Worm (Caenorhabditis elegans) whole organism, mixed stage, embryonic: ENCODE results near the gene C53A5.16.

Experiments used
- M03D4.4 ChIP-seq: sonication (generic microtip); optimal IDR thresholded peaks from 2 replicates; lab custom pipeline; 2017; ENCODE audit warnings: mild to moderate bottlenecking, missing genetic modification characterization, missing compliant biosample characterization
- blmp-1 ChIP-seq: fragments of 150-350 bp; optimal IDR thresholded peaks from 2 replicates; lab custom pipeline; 2014; ENCODE audit warnings: missing biosample characterization, missing genetic modification characterization
- ceh-39 ChIP-seq: fragments of 150-350 bp; optimal IDR thresholded peaks from 2 replicates; lab custom pipeline; 2014; ENCODE audit warnings: missing biosample characterization, missing genetic modification characterization
- ceh-43 ChIP-seq: fragments of 200-800 bp; sonication (Bioruptor generic); optimal IDR thresholded peaks from 2 replicates; lab custom pipeline; 2018; ENCODE audit warnings: mild to moderate bottlenecking, missing genetic modification characterization, moderate library complexity, missing compliant biosample characterization
- ceh-83 ChIP-seq: fragments of 200-800 bp; sonication (Bioruptor generic); optimal IDR thresholded peaks from 2 replicates; lab custom pipeline; 2018; ENCODE audit warnings: mild to moderate bottlenecking, missing genetic modification characterization, missing compliant biosample characterization
- ces-1 ChIP-seq: fragments of 150-350 bp; optimal IDR thresholded peaks from 2 replicates; lab custom pipeline; 2014; ENCODE audit warnings: missing biosample characterization, missing genetic modification reagents, missing genetic modification characterization
- cnd-1 ChIP-seq: fragments of 200-800 bp; sonication (Bioruptor generic); optimal IDR thresholded peaks from 2 replicates; lab custom pipeline; 2018; ENCODE audit warnings: mild to moderate bottlenecking, missing genetic modification characterization, missing compliant biosample characterization
- drap-1 ChIP-seq: fragments of 200-800 bp; sonication (Bioruptor generic); optimal IDR thresholded peaks from 3 replicates; lab custom pipeline; 2018; ENCODE audit warnings: mild to moderate bottlenecking, missing genetic modification characterization, missing compliant biosample characterization
- elt-1 ChIP-seq: sonication (generic microtip); optimal IDR thresholded peaks from 2 replicates; lab custom pipeline; 2017; ENCODE audit warnings: missing genetic modification characterization, mild to moderate bottlenecking, missing compliant biosample characterization, antibody characterized with exemption, moderate library complexity, borderline replicate concordance; ENCODE audit not compliant: insufficient read depth
- elt-3 ChIP-seq: fragments of 150-350 bp; optimal IDR thresholded peaks from 2 replicates; lab custom pipeline; 2014; ENCODE audit warnings: missing biosample characterization, missing genetic modification characterization
- flh-1 ChIP-seq: fragments of 200-800 bp; sonication (Bioruptor generic); optimal IDR thresholded peaks from 2 replicates; lab custom pipeline; 2018; ENCODE audit warnings: mild to moderate bottlenecking, missing genetic modification characterization, moderate library complexity, missing compliant biosample characterization
- ham-2 ChIP-seq: fragments of 200-800 bp; sonication (Bioruptor generic); optimal IDR thresholded peaks from 2 replicates; lab custom pipeline; 2018; ENCODE audit warnings: mild to moderate bottlenecking, missing genetic modification characterization, missing compliant biosample characterization
- hlh-1 ChIP-seq: fragments of 150-350 bp; optimal IDR thresholded peaks from 2 replicates; lab custom pipeline; 2014; ENCODE audit warnings: missing biosample characterization, missing genetic modification reagents, missing genetic modification characterization
- lin-13 ChIP-seq: fragments of 150-350 bp; optimal IDR thresholded peaks from 2 replicates; lab custom pipeline; 2014; ENCODE audit warnings: missing biosample characterization, missing genetic modification characterization
- mab-5 ChIP-seq: fragments of 150-350 bp; optimal IDR thresholded peaks from 2 replicates; lab custom pipeline; 2014; ENCODE audit warnings: missing biosample characterization, missing genetic modification characterization
- mep-1 ChIP-seq: fragments of 150-350 bp; optimal IDR thresholded peaks from 2 replicates; lab custom pipeline; 2017; ENCODE audit warnings: missing biosample characterization, missing genetic modification reagents, missing genetic modification characterization, inconsistent platforms
- mls-2 ChIP-seq: sonication (generic microtip); optimal IDR thresholded peaks from 2 replicates; lab custom pipeline; 2016; ENCODE audit warnings: mild to moderate bottlenecking, missing genetic modification characterization, moderate library complexity, missing compliant biosample characterization
- nhr-12 ChIP-seq: fragments of 150-350 bp; optimal IDR thresholded peaks from 2 replicates; lab custom pipeline; 2014; ENCODE audit warnings: missing biosample characterization, missing genetic modification characterization
- nhr-2 ChIP-seq: fragments of 150-350 bp; optimal IDR thresholded peaks from 2 replicates; lab custom pipeline; 2014; ENCODE audit warnings: missing biosample characterization, missing genetic modification characterization
- nhr-28 ChIP-seq: fragments of 150-350 bp; optimal IDR thresholded peaks from 2 replicates; lab custom pipeline; 2014; ENCODE audit warnings: missing biosample characterization, missing genetic modification characterization
- nhr-76 ChIP-seq: sonication (generic microtip); optimal IDR thresholded peaks from 2 replicates; lab custom pipeline; 2017; ENCODE audit warnings: missing biosample characterization, missing genetic modification characterization
- pha-4 ChIP-seq: fragments of 150-350 bp; optimal IDR thresholded peaks from 2 replicates; lab custom pipeline; 2018; ENCODE audit warnings: missing biosample characterization, missing genetic modification reagents, missing genetic modification characterization
- snpc-4 ChIP-seq: fragments of 150-350 bp; optimal IDR thresholded peaks from 2 replicates; lab custom pipeline; 2014; ENCODE audit warnings: missing biosample characterization, missing genetic modification characterization
- sptf-1 ChIP-seq: sonication (generic microtip); optimal IDR thresholded peaks from 2 replicates; lab custom pipeline; 2017; ENCODE audit warnings: mild to moderate bottlenecking, missing genetic modification characterization, moderate library complexity, missing compliant biosample characterization
- tbx-8 ChIP-seq: fragments of 200-800 bp; sonication (Bioruptor generic); optimal IDR thresholded peaks from 2 replicates; lab custom pipeline; 2018; ENCODE audit warnings: mild to moderate bottlenecking, missing genetic modification characterization, moderate library complexity, missing compliant biosample characterization
- unc-120 ChIP-seq: sonication (generic microtip); optimal IDR thresholded peaks from 2 replicates; lab custom pipeline; 2017; ENCODE audit warnings: missing genetic modification characterization, missing compliant biosample characterization; ENCODE audit not compliant: poor library complexity, severe bottlenecking
- unc-39 ChIP-seq: fragments of 150-350 bp; optimal IDR thresholded peaks from 2 replicates; lab custom pipeline; 2014; ENCODE audit warnings: missing biosample characterization, missing genetic modification characterization
- unc-62 ChIP-seq: fragments of 150-350 bp; optimal IDR thresholded peaks from 2 replicates; lab custom pipeline; 2014; ENCODE audit warnings: missing biosample characterization, missing genetic modification reagents, missing genetic modification characterization
- zip-8 ChIP-seq: fragments of 150-350 bp; optimal IDR thresholded peaks from 2 replicates; lab custom pipeline; 2014; ENCODE audit warnings: missing biosample characterization, missing genetic modification characterization

C53A5.16 gene

DNA sequence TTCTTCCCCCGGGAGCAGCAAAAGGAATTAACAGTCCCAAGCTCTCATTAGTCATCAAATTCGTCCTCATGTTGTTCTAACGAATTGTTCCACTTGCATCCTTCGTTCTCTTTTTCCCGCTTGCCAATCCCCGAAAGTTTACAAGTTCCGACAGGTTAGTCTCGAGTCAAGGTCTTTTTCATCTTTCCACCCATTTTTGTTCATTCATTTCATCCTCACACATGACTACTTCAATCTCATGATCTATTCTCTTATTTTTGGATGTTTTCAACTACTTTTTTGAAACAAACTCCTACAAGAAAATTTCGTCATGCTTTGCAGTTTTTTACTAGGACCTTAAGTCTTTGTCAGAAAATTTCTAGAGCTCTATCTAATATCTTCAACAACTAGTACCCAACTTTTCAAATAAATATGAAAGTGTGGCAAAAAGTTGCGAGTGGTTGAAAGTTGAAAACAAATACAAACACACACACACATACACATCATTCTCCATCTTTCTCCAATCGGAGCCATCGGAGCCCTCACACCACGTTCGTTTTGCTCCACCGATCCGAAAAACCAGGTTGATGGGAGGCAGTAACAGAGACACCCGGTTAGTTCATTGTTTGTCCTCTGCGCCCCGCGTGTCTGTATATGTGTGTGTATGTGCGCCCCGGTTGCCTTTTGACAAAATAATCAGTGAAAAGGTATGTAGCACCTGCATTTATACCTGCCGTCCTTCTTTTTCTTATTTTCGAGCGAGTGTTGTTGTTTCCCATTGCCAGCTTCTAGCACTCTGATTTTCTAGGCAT lies 23.1 kb downstream of the C53A5.16 start:
- TF ChIP-seq mep-1 (tag; lab: Kevin White, UChicago) (no peak), drap-1 (peak; percentile 23)

DNA sequence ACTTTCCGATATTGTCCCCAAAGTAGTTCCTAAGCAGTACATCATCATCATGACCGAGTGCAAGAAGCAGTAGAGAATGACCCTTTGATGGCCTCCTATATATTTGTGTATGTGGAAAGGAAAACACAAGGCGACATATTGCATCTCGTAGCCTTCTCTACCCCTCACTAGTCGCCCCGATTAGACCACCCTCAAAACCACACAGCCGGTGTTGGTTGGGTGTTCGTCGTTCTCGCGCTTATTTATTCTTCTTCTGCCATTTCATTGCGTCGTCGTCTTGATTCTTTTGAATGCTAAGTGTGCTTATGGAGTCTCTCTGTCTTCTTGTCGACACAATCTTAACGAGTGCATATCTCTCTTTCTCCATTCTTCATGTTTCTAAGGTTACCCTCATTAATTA lies 24.2 kb downstream of the C53A5.16 start:
- TF ChIP-seq blmp-1 (tag; lab: Kevin White, UChicago) (no peak), nhr-76 (no peak), mls-2 (tag; lab: Kevin White, UChicago) (peak; percentile 50), flh-1 (GFP tag; lab: Kevin White, UChicago) (no peak), nhr-2 (tag; lab: Kevin White, UChicago) (peak; percentile 84), nhr-12 (tag; lab: Kevin White, UChicago) (no peak), ham-2 (peak; percentile 63), mep-1 (tag; lab: Kevin White, UChicago) (peak; percentile 52), ces-1 (GFP tag; lab: Kevin White, UChicago) (peak; percentile 8), sptf-1 (tag; lab: Kevin White, UChicago) (peak; percentile 46), pha-4 (tag; lab: Kevin White, UChicago) (no peak), ceh-43 (GFP tag; lab: Kevin White, UChicago) (no peak), cnd-1 (tag; lab: Kevin White, UChicago) (peak; percentile 22), tbx-8 (GFP tag; lab: Kevin White, UChicago) (no peak), snpc-4 (tag; lab: Kevin White, UChicago) (no peak), mab-5 (tag; lab: Kevin White, UChicago) (no peak), lin-13 (tag; lab: Kevin White, UChicago) (peak; percentile 51), ceh-83 (GFP tag; lab: Kevin White, UChicago) (no peak)

DNA sequence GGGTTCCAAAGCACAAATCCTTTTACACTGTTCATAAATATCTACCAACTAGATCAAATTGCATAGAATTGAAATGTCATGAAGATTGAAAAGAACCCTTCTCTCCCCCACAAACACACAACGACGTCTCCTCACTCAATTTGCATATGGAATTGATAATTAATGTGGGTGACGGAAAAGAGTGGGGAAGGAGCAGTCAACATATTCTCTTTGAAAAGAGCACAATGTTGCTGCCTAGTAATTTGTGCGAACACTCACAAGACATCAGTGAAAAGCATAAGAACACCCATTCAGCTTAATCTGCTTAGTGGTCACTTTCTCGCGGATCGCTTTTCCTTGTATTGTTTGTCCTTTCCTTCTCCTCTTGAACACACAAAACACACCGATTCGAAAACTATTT lies 26.0 kb downstream of the C53A5.16 start:
- TF ChIP-seq ces-1 (GFP tag; lab: Kevin White, UChicago) (peak; percentile 86), unc-39 (tag; lab: Kevin White, UChicago) (no peak), unc-62 (GFP tag; lab: Kevin White, UChicago) (peak; percentile 27), lin-13 (tag; lab: Kevin White, UChicago) (no peak), drap-1 (peak; percentile 51)
- TF ChIP-seq, all 35 proteins: peak for 3

DNA sequence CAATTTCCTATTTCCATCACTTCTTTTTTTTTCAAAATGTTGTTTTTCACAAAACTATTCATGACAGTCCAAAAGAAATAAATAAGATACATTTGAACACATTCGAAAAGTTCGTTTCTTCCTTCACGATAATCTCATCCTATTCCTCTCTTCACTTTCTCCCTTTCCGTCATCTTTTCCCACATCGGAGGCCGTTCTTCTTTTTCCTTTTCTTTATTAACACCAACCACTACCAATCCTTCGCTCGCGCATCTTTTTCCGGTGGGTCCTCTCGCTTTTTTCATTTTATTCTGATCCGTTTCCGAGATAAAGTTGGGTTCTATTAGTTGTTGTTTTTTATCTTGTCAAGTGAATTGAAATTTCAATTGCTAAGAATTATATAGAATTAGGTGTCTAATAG lies 26.9 kb downstream of the C53A5.16 start:
- TF ChIP-seq flh-1 (GFP tag; lab: Kevin White, UChicago) (no peak), blmp-1 (tag; lab: Kevin White, UChicago) (peak; percentile 89), elt-1 (tag; lab: Kevin White, UChicago) (peak; percentile 25), pha-4 (tag; lab: Kevin White, UChicago) (no peak)

DNA sequence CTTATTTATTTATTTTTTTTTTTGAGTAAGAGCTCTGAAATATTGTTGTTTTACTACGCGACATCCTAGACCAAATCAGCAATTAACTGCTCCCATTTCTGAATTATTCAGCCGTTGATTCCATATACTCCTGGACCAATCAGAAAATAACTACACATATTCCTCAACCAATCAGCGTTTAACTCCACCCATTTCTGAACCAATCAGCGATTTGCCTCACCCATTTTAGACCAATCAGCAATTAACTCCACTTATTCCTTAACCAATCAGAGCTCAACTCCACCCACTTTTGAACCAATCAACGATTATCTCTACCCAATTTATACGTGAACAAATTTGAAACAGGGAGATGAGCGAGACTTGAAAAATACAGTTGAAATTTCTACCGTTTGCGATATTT lies 28.7 kb downstream of the C53A5.16 start:
- TF ChIP-seq ceh-83 (GFP tag; lab: Kevin White, UChicago), result no peak
- no peak for TF ChIP-seq mab-5 (tag; lab: Kevin White, UChicago)
- no peak for TF ChIP-seq ham-2
- TF ChIP-seq unc-62 (GFP tag; lab: Kevin White, UChicago), result no peak
- TF ChIP-seq zip-8 (tag; lab: Kevin White, UChicago), result no peak
- TF ChIP-seq elt-3, result no peak
- no peak for TF ChIP-seq nhr-28 (tag; lab: Kevin White, UChicago)
- no peak for TF ChIP-seq ces-1 (GFP tag; lab: Kevin White, UChicago)
- TF ChIP-seq hlh-1 (tag; lab: Kevin White, UChicago), result no peak
- no peak for TF ChIP-seq tbx-8 (GFP tag; lab: Kevin White, UChicago)
- TF ChIP-seq ceh-39 (tag; lab: Kevin White, UChicago), result no peak
- no peak for TF ChIP-seq nhr-76
- no peak for TF ChIP-seq M03D4.4 (tag; lab: Kevin White, UChicago)
- no peak for TF ChIP-seq blmp-1 (tag; lab: Kevin White, UChicago)
- no peak for TF ChIP-seq unc-120 (tag; lab: Kevin White, UChicago)
- no peak for TF ChIP-seq elt-1 (tag; lab: Kevin White, UChicago)
- TF ChIP-seq nhr-2 (tag; lab: Kevin White, UChicago), result no peak
